Fruit fly (Drosophila melanogaster): ENCODE measurements around the gene CG5984.

The CG5984 gene

dm6 chr3R:27244742-27245400 is 2.9 kb downstream of the CG5984 start, which contains the start of gene CG18766 (continued):
- TF ChIP-seq Spps (tag; optimal IDR thresholded peaks at IDR 0.05): peak; percentile 3
- TF ChIP-seq CG6813 (GFP tag; optimal IDR thresholded peaks at IDR 0.05): no peak
- no peak for TF ChIP-seq lbe (GFP tag; optimal IDR thresholded peaks at IDR 0.05)
- TF ChIP-seq sqz (GFP tag; optimal IDR thresholded peaks at IDR 0.05): no peak
- peak; percentile 4 for TF ChIP-seq pros (GFP tag; optimal IDR thresholded peaks at IDR 0.05)
- TF ChIP-seq CG11247 (GFP tag; IDR thresholded peaks at IDR 0.05): no peak
- TF ChIP-seq prd (optimal IDR thresholded peaks at IDR 0.05): no peak
- TF ChIP-seq prd (GFP tag; IDR thresholded peaks at IDR 0.05): no peak
- TF ChIP-seq ato (GFP tag; IDR thresholded peaks at IDR 0.05; ENCODE audit: partially characterized antibody): peak; percentile 42; the same call in 1 of the 2 replicates
- TF ChIP-seq CG11504 (tag; optimal IDR thresholded peaks at IDR 0.05): peak; percentile 68
- no peak for TF ChIP-seq al (GFP tag; IDR thresholded peaks at IDR 0.05)
- peak; percentile 71; the same call in 1 of the 2 replicates for TF ChIP-seq CG42726 (GFP tag; IDR thresholded peaks at IDR 0.05; ENCODE audit: partially characterized antibody)
- TF ChIP-seq ab (GFP tag; optimal IDR thresholded peaks at IDR 0.05): peak; percentile 26
- peak in 1 of 2 experiments; percentile 59 for TF ChIP-seq Trl (optimal IDR thresholded peaks at IDR 0.05)
- peak; percentile 50 for TF ChIP-seq Trl (GFP tag; optimal IDR thresholded peaks at IDR 0.05)
- peak in 1 of 3 experiments; percentile 32 for TF ChIP-seq Stat92E (GFP tag; optimal IDR thresholded peaks at IDR 0.05)
- TF ChIP-seq CoRest (tag; optimal IDR thresholded peaks at IDR 0.05): peak; percentile 23
- TF ChIP-seq CG6175 (GFP tag; IDR thresholded peaks at IDR 0.05): 0 out of 3 replicates have a peak, but pooled peaks have one; percentile 41
- TF ChIP-seq Kr (GFP tag; optimal IDR thresholded peaks at IDR 0.05): no peak
- TF ChIP-seq stwl (tag; optimal IDR thresholded peaks at IDR 0.05): peak; percentile 33
- TF ChIP-seq CG4424 (GFP tag; optimal IDR thresholded peaks at IDR 0.05): peak; percentile 60
- TF ChIP-seq CG10321 (GFP tag; IDR thresholded peaks at IDR 0.05): peak; percentile 98
- TF ChIP-seq Hsf (GFP tag; optimal IDR thresholded peaks at IDR 0.05): peak; percentile 27
- 0 out of 2 replicates have a peak, but pooled peaks have one; percentile 22 for TF ChIP-seq cas (GFP tag; IDR thresholded peaks at IDR 0.05)
- TF ChIP-seq CG34376 (GFP tag; optimal IDR thresholded peaks at IDR 0.05): peak; percentile 10
- TF ChIP-seq ken (GFP tag; IDR thresholded peaks at IDR 0.05): 0 out of 3 replicates have a peak, but pooled peaks have one; percentile 19
- no peak for TF ChIP-seq lab (GFP tag; optimal IDR thresholded peaks at IDR 0.05)
- peak; percentile 7 for TF ChIP-seq dmrt11E (tag; optimal IDR thresholded peaks at IDR 0.05)
- TF ChIP-seq CG8765 (GFP tag; IDR thresholded peaks at IDR 0.05): no peak
- TF ChIP-seq CG17361 (GFP tag; IDR thresholded peaks at IDR 0.05): peak; percentile 33; the same call in 1 of the 3 replicates
- no peak for TF ChIP-seq CG5953 (GFP tag; IDR thresholded peaks at IDR 0.05)
- TF ChIP-seq CG17186 (GFP tag; optimal IDR thresholded peaks at IDR 0.05): peak; percentile 84
- TF ChIP-seq CG31441 (GFP tag; IDR thresholded peaks at IDR 0.05): no peak
- TF ChIP-seq CG9932 (GFP tag; IDR thresholded peaks at IDR 0.05): peak; percentile 54
- TF ChIP-seq aop (GFP tag; IDR thresholded peaks at IDR 0.05): 0 out of 2 replicates have a peak, but pooled peaks have one; percentile 54
- peak; percentile 41 for TF ChIP-seq BEAF-32 (GFP tag; optimal IDR thresholded peaks at IDR 0.05)
- peak; percentile 52 for TF ChIP-seq nmo (GFP tag; optimal IDR thresholded peaks at IDR 0.05)
- no peak for TF ChIP-seq Hr3 (GFP tag; optimal IDR thresholded peaks at IDR 0.05)
- TF ChIP-seq CG12071 (GFP tag; optimal IDR thresholded peaks at IDR 0.05): peak; percentile 21
- no peak for TF ChIP-seq lov (optimal IDR thresholded peaks at IDR 0.05)
- 0 out of 3 replicates have a peak, but pooled peaks have one; percentile 30 for TF ChIP-seq lov (GFP tag; IDR thresholded peaks at IDR 0.05)
- no peak for TF ChIP-seq fd3F (GFP tag; optimal IDR thresholded peaks at IDR 0.05)
- peak; percentile 25 for TF ChIP-seq Xbp1 (GFP tag; optimal IDR thresholded peaks at IDR 0.05)
- TF ChIP-seq CG6854 (GFP tag; optimal IDR thresholded peaks at IDR 0.05): peak; percentile 11
- peak; percentile 32 for TF ChIP-seq CG7745 (tag; optimal IDR thresholded peaks at IDR 0.05)
- TF ChIP-seq CG8290 (GFP tag; optimal IDR thresholded peaks at IDR 0.05): peak; percentile 8
- TF ChIP-seq CG8290 (tag; optimal IDR thresholded peaks at IDR 0.05): peak in 1 of 2 experiments; percentile 67
- TF ChIP-seq jigr1 (GFP tag; IDR thresholded peaks at IDR 0.05): no peak
- TF ChIP-seq CG4404 (GFP tag; IDR thresholded peaks at IDR 0.05): no peak; the same call in 1 of the 2 replicates
- TF ChIP-seq Hmr (GFP tag; optimal IDR thresholded peaks at IDR 0.05): peak; percentile 33
